Worm (Caenorhabditis elegans) whole organism, late embryonic: ENCODE data around the gene vhp-1.
A peak's percentile ranks its signal among the peaks of the same experiment; 100 is the strongest.

Experiments
- K02D7.2 ChIP-seq: sonication (generic microtip); optimal IDR thresholded peaks from 2 replicates; lab custom pipeline; 2017; ENCODE audit warnings: mild to moderate bottlenecking, missing genetic modification characterization, missing compliant biosample characterization
- Y22D7AL.16 ChIP-seq: sonication (generic microtip); optimal IDR thresholded peaks from 2 replicates; lab custom pipeline; 2016; ENCODE audit warnings: missing genetic modification characterization, missing compliant biosample characterization
- ahr-1 ChIP-seq: sonication (generic microtip); optimal IDR thresholded peaks from 2 replicates; lab custom pipeline; 2016; ENCODE audit warnings: missing genetic modification characterization, missing compliant biosample characterization
- ama-1 ChIP-seq: fragments of 150-350 bp; optimal IDR thresholded peaks from 2 replicates; lab custom pipeline; 2014
- ceh-2 ChIP-seq: sonication (generic microtip); optimal IDR thresholded peaks from 2 replicates; lab custom pipeline; 2016; ENCODE audit warnings: missing genotype, missing genetic modification characterization, missing compliant biosample characterization
- ceh-24 ChIP-seq: sonication (generic microtip); optimal IDR thresholded peaks from 2 replicates; lab custom pipeline; 2016; ENCODE audit warnings: mild to moderate bottlenecking, missing genetic modification characterization, missing compliant biosample characterization
- ceh-34 ChIP-seq: sonication (generic microtip); optimal IDR thresholded peaks from 2 replicates; lab custom pipeline; 2016; ENCODE audit warnings: mild to moderate bottlenecking, missing genetic modification characterization, missing compliant biosample characterization
- ceh-6 ChIP-seq: fragments of 200-800 bp; sonication (Bioruptor generic); optimal IDR thresholded peaks from 2 replicates; lab custom pipeline; 2018; ENCODE audit warnings: mild to moderate bottlenecking, missing genetic modification characterization, missing compliant biosample characterization
- ceh-9 ChIP-seq: sonication (generic microtip); optimal IDR thresholded peaks from 2 replicates; lab custom pipeline; 2016; ENCODE audit warnings: mild to moderate bottlenecking, missing genetic modification characterization, inconsistent platforms, missing compliant biosample characterization
- dmd-4 ChIP-seq: sonication (generic microtip); optimal IDR thresholded peaks from 2 replicates; lab custom pipeline; 2016; ENCODE audit warnings: borderline replicate concordance, missing genetic modification characterization, missing compliant biosample characterization
- dve-1 ChIP-seq: sonication (generic microtip); optimal IDR thresholded peaks from 2 replicates; lab custom pipeline; 2017; ENCODE audit warnings: antibody characterized with exemption, mild to moderate bottlenecking, missing genetic modification characterization, missing compliant biosample characterization
- elt-2 ChIP-seq: sonication (generic microtip); optimal IDR thresholded peaks from 2 replicates; lab custom pipeline; 2016; ENCODE audit warnings: missing genetic modification reagents, missing genetic modification characterization, missing compliant biosample characterization
- ets-4 ChIP-seq: sonication (generic microtip); optimal IDR thresholded peaks from 2 replicates; lab custom pipeline; 2016; ENCODE audit warnings: missing genetic modification characterization, missing compliant biosample characterization
- eyg-1 ChIP-seq: sonication (generic microtip); optimal IDR thresholded peaks from 2 replicates; lab custom pipeline; 2016; ENCODE audit warnings: missing genotype, missing genetic modification characterization, missing compliant biosample characterization
- fax-1 ChIP-seq: sonication (generic microtip); optimal IDR thresholded peaks from 2 replicates; lab custom pipeline; 2016; ENCODE audit warnings: missing genotype, missing genetic modification characterization, missing compliant biosample characterization
- fkh-10 ChIP-seq: fragments of 150-350 bp; optimal IDR thresholded peaks from 2 replicates; lab custom pipeline; 2014; ENCODE audit warnings: missing biosample characterization, missing genetic modification reagents, missing genetic modification characterization
- hlh-15 ChIP-seq: sonication (generic microtip); optimal IDR thresholded peaks from 2 replicates; lab custom pipeline; 2016; ENCODE audit warnings: missing genetic modification characterization, missing compliant biosample characterization
- hlh-6 ChIP-seq: sonication (generic microtip); optimal IDR thresholded peaks from 2 replicates; lab custom pipeline; 2016; ENCODE audit warnings: missing genotype, missing genetic modification characterization, missing compliant biosample characterization
- lin-11 ChIP-seq: fragments of 200-800 bp; sonication (Bioruptor generic); optimal IDR thresholded peaks from 2 replicates; lab custom pipeline; 2018; ENCODE audit warnings: mild to moderate bottlenecking, missing genetic modification characterization, missing compliant biosample characterization
- nfya-1 ChIP-seq: sonication (generic microtip); optimal IDR thresholded peaks from 2 replicates; lab custom pipeline; 2017; ENCODE audit warnings: missing genetic modification characterization, mild to moderate bottlenecking, missing compliant biosample characterization, antibody characterized with exemption, moderate library complexity
- nhr-232 ChIP-seq: sonication (generic microtip); optimal IDR thresholded peaks from 2 replicates; lab custom pipeline; 2016; ENCODE audit warnings: missing genetic modification characterization, missing compliant biosample characterization
- npax-4 ChIP-seq: sonication (generic microtip); optimal IDR thresholded peaks from 2 replicates; lab custom pipeline; 2016; ENCODE audit warnings: missing genetic modification characterization, missing compliant biosample characterization
- odd-2 ChIP-seq: sonication (generic microtip); optimal IDR thresholded peaks from 2 replicates; lab custom pipeline; 2017; ENCODE audit warnings: antibody characterized with exemption, mild to moderate bottlenecking, missing genetic modification characterization, missing compliant biosample characterization
- pat-9 ChIP-seq: fragments of 200-800 bp; sonication (Bioruptor generic); optimal IDR thresholded peaks from 2 replicates; lab custom pipeline; 2018; ENCODE audit warnings: mild to moderate bottlenecking, missing genetic modification characterization, moderate library complexity, missing compliant biosample characterization
- pax-1 ChIP-seq: fragments of 150-350 bp; optimal IDR thresholded peaks from 2 replicates; lab custom pipeline; 2014; ENCODE audit warnings: missing biosample characterization, missing genetic modification characterization
- pha-4 ChIP-seq: fragments of 150-350 bp; optimal IDR thresholded peaks from 2 replicates; lab custom pipeline; 2018; ENCODE audit warnings: missing biosample characterization, missing genetic modification reagents, missing genetic modification characterization
- pqm-1 ChIP-seq: sonication (generic microtip); optimal IDR thresholded peaks from 2 replicates; lab custom pipeline; 2016; ENCODE audit warnings: missing genetic modification characterization, missing compliant biosample characterization
- ref-2 ChIP-seq: sonication (generic microtip); optimal IDR thresholded peaks from 2 replicates; lab custom pipeline; 2016; ENCODE audit warnings: missing genetic modification characterization, missing compliant biosample characterization
- rnt-1 ChIP-seq: sonication (generic microtip); optimal IDR thresholded peaks from 2 replicates; lab custom pipeline; 2016; ENCODE audit warnings: missing genetic modification characterization, missing compliant biosample characterization
- sdc-2 ChIP-seq: sonication (generic microtip); optimal IDR thresholded peaks from 2 replicates; lab custom pipeline; 2016; ENCODE audit warnings: missing genotype, missing genetic modification characterization, missing compliant biosample characterization
- sox-2 ChIP-seq: fragments of 200-800 bp; sonication (Bioruptor generic); IDR thresholded peaks from 2 replicates; pipeline ENCODE4 v1.3.6; 2022; ENCODE audit warnings: missing genetic modification reagents, missing genetic modification characterization, missing compliant biosample characterization
- syd-9 ChIP-seq: sonication (generic microtip); optimal IDR thresholded peaks from 2 replicates; lab custom pipeline; 2016; ENCODE audit warnings: mild to moderate bottlenecking, missing genetic modification characterization, moderate library complexity, missing compliant biosample characterization
- tbx-7 ChIP-seq: sonication (generic microtip); optimal IDR thresholded peaks from 2 replicates; lab custom pipeline; 2016; ENCODE audit warnings: missing genotype, missing genetic modification characterization, missing compliant biosample characterization
- ttx-3 ChIP-seq: sonication (generic microtip); optimal IDR thresholded peaks from 2 replicates; lab custom pipeline; 2016; ENCODE audit warnings: missing genetic modification reagents, missing genetic modification characterization, missing compliant biosample characterization
- unc-3 ChIP-seq, 2 experiments: fragments of 200-800 bp in 1 of 2; sonication (Bioruptor generic) in 1 of 2; sonication (generic microtip) in 1 of 2; conservative IDR thresholded peaks in 1 of 2; optimal IDR thresholded peaks in 1 of 2; 2 replicates each; pipeline versions ENCODE4 v1.3.6 to Lab custom; 2016 to 2022; ENCODE audit warnings: missing compliant biosample characterization in 2 of 2, missing genetic modification characterization in 2 of 2, missing genetic modification reagents in 1 of 2
- unc-42 ChIP-seq: sonication (generic microtip); optimal IDR thresholded peaks from 2 replicates; lab custom pipeline; 2016; ENCODE audit warnings: missing genotype, missing genetic modification characterization, missing compliant biosample characterization
- unc-55 ChIP-seq: sonication (generic microtip); optimal IDR thresholded peaks from 2 replicates; lab custom pipeline; 2017; ENCODE audit warnings: missing biosample characterization, missing genetic modification reagents, missing genetic modification characterization
- zip-5 ChIP-seq: sonication (generic microtip); optimal IDR thresholded peaks from 2 replicates; lab custom pipeline; 2016; ENCODE audit warnings: missing genetic modification characterization, missing compliant biosample characterization
- ztf-16 ChIP-seq: sonication (generic microtip); optimal IDR thresholded peaks from 2 replicates; lab custom pipeline; 2017; ENCODE audit warnings: missing genetic modification characterization, missing compliant biosample characterization

The vhp-1 gene

ce11 chrII:5293287-5293850 lies 29.7 kb upstream of the vhp-1 start, which contains the start of gene ZK622.1 (continued):
- no peak for TF ChIP-seq sdc-2 (tag; lab: Kevin White, UChicago)
- TF ChIP-seq unc-42 (tag; lab: Kevin White, UChicago): no peak
- TF ChIP-seq lin-11: peak; percentile 48
- TF ChIP-seq ama-1: no peak
- peak; percentile 6 for TF ChIP-seq fax-1 (tag; lab: Kevin White, UChicago)
- TF ChIP-seq ahr-1: no peak
- no peak for TF ChIP-seq pat-9 (tag; lab: Kevin White, UChicago)
- no peak for TF ChIP-seq ztf-16 (tag; lab: Kevin White, UChicago)
- TF ChIP-seq ttx-3: no peak
- TF ChIP-seq ceh-34: no peak
- TF ChIP-seq nfya-1 (tag; lab: Kevin White, UChicago): no peak
- peak; percentile 37 for TF ChIP-seq Y22D7AL.16 (tag; lab: Kevin White, UChicago)
- TF ChIP-seq dve-1: no peak
- peak; percentile 51 for TF ChIP-seq nhr-232
- peak; percentile 73 for TF ChIP-seq ceh-6 (GFP tag; lab: Kevin White, UChicago)
- TF ChIP-seq rnt-1 (tag; lab: Kevin White, UChicago): no peak
- TF ChIP-seq pax-1: no peak
- TF ChIP-seq eyg-1: no peak
- peak; percentile 38 for TF ChIP-seq syd-9 (tag; lab: Kevin White, UChicago)
- TF ChIP-seq K02D7.2 (tag; lab: Kevin White, UChicago): no peak
- peak; percentile 1 for TF ChIP-seq npax-4 (tag; lab: Kevin White, UChicago)
- no peak for TF ChIP-seq sox-2
- TF ChIP-seq pha-4 (tag; lab: Kevin White, UChicago): no peak
- TF ChIP-seq unc-3 (GFP tag; conservative IDR thresholded peaks at IDR 0.05; lab: Robert Waterston, UW): 0 out of 2 replicates have a peak, but pooled peaks have one; percentile 38
- peak; percentile 36 for TF ChIP-seq unc-3 (tag; optimal IDR thresholded peaks at IDR 0.05; lab: Kevin White, UChicago)
- TF ChIP-seq elt-2 (tag; lab: Kevin White, UChicago): peak; percentile 88
- TF ChIP-seq unc-55: no peak

ce11 chrII:5297718-5298117 lies 25.4 kb upstream of the vhp-1 start:
- TF ChIP-seq dmd-4 (tag; lab: Kevin White, UChicago): no peak
- no peak for TF ChIP-seq fkh-10 (GFP tag; lab: Kevin White, UChicago)
- TF ChIP-seq ceh-24: no peak
- TF ChIP-seq hlh-6 (tag; lab: Kevin White, UChicago): no peak
- TF ChIP-seq sdc-2 (tag; lab: Kevin White, UChicago): no peak
- TF ChIP-seq ceh-6 (GFP tag; lab: Kevin White, UChicago): no peak
- TF ChIP-seq ahr-1: no peak

DNA sequence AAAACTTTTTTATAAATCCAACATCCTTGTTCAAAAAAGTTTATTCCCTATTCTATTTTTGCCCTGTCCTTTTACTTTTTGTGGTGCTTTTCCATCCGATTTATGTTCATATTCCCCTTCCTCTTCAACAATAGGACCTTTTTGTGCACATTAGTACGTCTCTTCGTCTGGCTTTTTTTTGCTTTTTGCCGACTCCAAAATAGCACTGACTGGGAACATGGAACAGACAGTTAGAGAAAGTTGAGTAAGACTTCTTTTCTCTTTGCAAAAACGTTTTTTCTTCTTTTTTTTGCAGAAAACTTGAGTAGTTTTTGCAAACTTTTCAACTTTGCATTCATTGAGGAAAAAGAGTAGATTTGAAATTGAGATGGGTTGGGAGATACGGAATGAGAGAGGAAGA lies 21.3 kb upstream of the vhp-1 start:
- TF ChIP-seq sox-2 (no peak), dve-1 (no peak), ref-2 (tag; lab: Kevin White, UChicago) (no peak), ceh-6 (GFP tag; lab: Kevin White, UChicago) (no peak), ets-4 (tag; lab: Kevin White, UChicago) (no peak), pqm-1 (tag; lab: Kevin White, UChicago) (no peak), unc-42 (tag; lab: Kevin White, UChicago) (no peak), fax-1 (tag; lab: Kevin White, UChicago) (no peak), odd-2 (tag; lab: Kevin White, UChicago) (no peak), pat-9 (tag; lab: Kevin White, UChicago) (no peak), zip-5 (tag; lab: Kevin White, UChicago) (no peak), ceh-34 (no peak), ceh-2 (tag; lab: Kevin White, UChicago) (no peak), lin-11 (no peak), hlh-6 (tag; lab: Kevin White, UChicago) (no peak), ceh-9 (tag; lab: Kevin White, UChicago) (no peak), K02D7.2 (tag; lab: Kevin White, UChicago) (no peak), hlh-15 (tag; lab: Kevin White, UChicago) (no peak), tbx-7 (tag; lab: Kevin White, UChicago) (no peak)
